Worm (Caenorhabditis elegans) whole organism, L3 larva: ENCODE results near the gene Y113G7B.28.

Experiments used
- R02D3.7 ChIP-seq: fragments of 150-350 bp; optimal IDR thresholded peaks from 2 replicates; lab custom pipeline; 2014; ENCODE audit warnings: missing biosample characterization, missing genetic modification characterization
- aly-2 ChIP-seq: fragments of 150-350 bp; optimal IDR thresholded peaks from 2 replicates; lab custom pipeline; 2014; ENCODE audit warnings: missing biosample characterization, missing genetic modification characterization
- ama-1 ChIP-seq: fragments of 150-350 bp; optimal IDR thresholded peaks from 2 replicates; lab custom pipeline; 2018
- ceh-16 ChIP-seq: sonication (generic microtip); optimal IDR thresholded peaks from 2 replicates; lab custom pipeline; 2017; ENCODE audit warnings: missing biosample characterization, missing genetic modification characterization
- ceh-28 ChIP-seq: fragments of 150-350 bp; optimal IDR thresholded peaks from 2 replicates; lab custom pipeline; 2014; ENCODE audit warnings: missing biosample characterization, missing genetic modification reagents, missing genetic modification characterization
- daf-12 ChIP-seq: fragments of 150-350 bp; optimal IDR thresholded peaks from 2 replicates; lab custom pipeline; 2014; ENCODE audit warnings: missing biosample characterization, missing genetic modification reagents, missing genetic modification characterization
- lin-15B ChIP-seq: fragments of 150-350 bp; optimal IDR thresholded peaks from 2 replicates; lab custom pipeline; 2014; ENCODE audit warnings: missing biosample characterization, missing genetic modification characterization
- nhr-11 ChIP-seq: fragments of 150-350 bp; optimal IDR thresholded peaks from 2 replicates; lab custom pipeline; 2014; ENCODE audit warnings: missing biosample characterization, missing genetic modification characterization
- nhr-12 ChIP-seq: fragments of 150-350 bp; optimal IDR thresholded peaks from 2 replicates; lab custom pipeline; 2014; ENCODE audit warnings: missing biosample characterization, missing genetic modification characterization
- nhr-237 ChIP-seq: fragments of 150-350 bp; optimal IDR thresholded peaks from 2 replicates; lab custom pipeline; 2014; ENCODE audit warnings: missing biosample characterization, missing genetic modification characterization
- nhr-77 ChIP-seq: fragments of 150-350 bp; optimal IDR thresholded peaks from 2 replicates; lab custom pipeline; 2014; ENCODE audit warnings: missing biosample characterization, missing genetic modification characterization
- ztf-11 ChIP-seq: fragments of 150-350 bp; optimal IDR thresholded peaks from 2 replicates; lab custom pipeline; 2014; ENCODE audit warnings: missing biosample characterization, missing genetic modification characterization

DNA sequence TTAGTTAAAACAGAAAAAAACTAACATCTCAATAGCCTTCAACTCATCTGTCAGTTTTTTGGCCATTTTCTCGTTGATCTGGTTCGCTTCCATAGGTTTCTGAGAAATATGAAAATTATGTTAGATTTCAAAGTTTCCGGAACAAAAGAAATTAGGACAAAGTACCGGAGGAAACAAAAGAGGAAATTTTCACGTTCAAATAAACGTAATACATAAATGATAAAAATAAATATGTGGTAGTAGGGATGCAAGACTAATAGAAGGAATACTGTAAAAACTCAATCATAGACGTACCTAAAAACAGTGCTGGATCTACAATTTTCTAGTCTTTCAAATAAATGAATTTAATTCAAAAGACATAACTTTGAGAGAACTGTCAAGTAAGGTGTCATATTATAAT, 7.0 kb upstream of the Y113G7B.28 start, which contains the start of gene fbxa-116:
- TF ChIP-seq lin-15B (no peak), nhr-237 (tag; lab: Kevin White, UChicago) (no peak), aly-2 (no peak), nhr-12 (tag; lab: Kevin White, UChicago) (no peak), ceh-28 (tag; lab: Kevin White, UChicago) (no peak), nhr-77 (tag; lab: Kevin White, UChicago) (no peak), R02D3.7 (no peak), ama-1 (lab: Kevin White, UChicago) (no peak), ceh-16 (tag; lab: Kevin White, UChicago) (no peak), nhr-11 (tag; lab: Kevin White, UChicago) (no peak), daf-12 (tag; lab: Kevin White, UChicago) (no peak), ztf-11 (tag; lab: Kevin White, UChicago) (no peak)
